Worm (Caenorhabditis elegans) whole organism, L2 larva: ENCODE results near the gene hpo-34.

Experiments
- F13H6.1 ChIP-seq: sonication (generic microtip); optimal IDR thresholded peaks from 2 replicates; lab custom pipeline; 2016; ENCODE audit warnings: missing genetic modification characterization, missing compliant biosample characterization
- blmp-1 ChIP-seq: sonication (generic microtip); optimal IDR thresholded peaks from 2 replicates; lab custom pipeline; 2017; ENCODE audit warnings: missing genetic modification characterization, mild to moderate bottlenecking, missing compliant biosample characterization, antibody characterized with exemption, moderate library complexity; ENCODE audit not compliant: insufficient read depth
- ceh-82 ChIP-seq: fragments of 150-350 bp; optimal IDR thresholded peaks from 2 replicates; lab custom pipeline; 2014; ENCODE audit warnings: missing biosample characterization, missing genetic modification characterization
- egl-27 ChIP-seq: sonication (generic microtip); optimal IDR thresholded peaks from 3 replicates; lab custom pipeline; 2017; ENCODE audit warnings: missing biosample characterization, missing genetic modification reagents, missing genetic modification characterization
- nhr-10 ChIP-seq: sonication (generic microtip); optimal IDR thresholded peaks from 2 replicates; lab custom pipeline; 2017; ENCODE audit warnings: missing biosample characterization, missing genetic modification characterization
- nhr-11 ChIP-seq: fragments of 150-350 bp; optimal IDR thresholded peaks from 2 replicates; lab custom pipeline; 2014; ENCODE audit warnings: missing biosample characterization, missing genetic modification characterization
- nhr-25 ChIP-seq: fragments of 150-350 bp; sonication (generic microtip); optimal IDR thresholded peaks from 3 replicates; lab custom pipeline; 2014; ENCODE audit warnings: missing biosample characterization, missing genetic modification characterization
- snpc-4 ChIP-seq: fragments of 150-350 bp; optimal IDR thresholded peaks from 2 replicates; lab custom pipeline; 2014; ENCODE audit warnings: missing biosample characterization, missing genetic modification characterization
- unc-62 ChIP-seq: fragments of 150-350 bp; optimal IDR thresholded peaks from 2 replicates; lab custom pipeline; 2014; ENCODE audit warnings: missing biosample characterization, missing genetic modification reagents, missing genetic modification characterization
- ztf-11 ChIP-seq: sonication (generic microtip); optimal IDR thresholded peaks from 2 replicates; lab custom pipeline; 2017; ENCODE audit warnings: missing biosample characterization, missing genetic modification characterization

- TF ChIP-seq nhr-10 (tag; lab: Kevin White, UChicago): no peak
- TF ChIP-seq ztf-11 (tag; lab: Kevin White, UChicago): no peak
- no peak for TF ChIP-seq snpc-4
- TF ChIP-seq nhr-11 (tag; lab: Kevin White, UChicago): no peak
- TF ChIP-seq egl-27 (tag; lab: Kevin White, UChicago): no peak
- TF ChIP-seq F13H6.1 (tag; lab: Kevin White, UChicago): peak; percentile 50
- TF ChIP-seq ceh-82: no peak
- TF ChIP-seq nhr-25: no peak
- no peak for TF ChIP-seq blmp-1 (tag; lab: Kevin White, UChicago)
- TF ChIP-seq unc-62 (GFP tag; lab: Kevin White, UChicago): no peak
Observed at ce11 chrX:11463568-11463967, 55.3 kb downstream of the hpo-34 start.
